Worm (Caenorhabditis elegans) whole organism, L2 larva: Measurements from ENCODE around the gene frpr-10.
A peak's percentile ranks its signal among the peaks of the same experiment; 100 is the strongest.

Experiments used
- C34F6.9 ChIP-seq: fragments of 150-350 bp; optimal IDR thresholded peaks from 2 replicates; lab custom pipeline; 2014; ENCODE audit warnings: missing biosample characterization, missing genetic modification characterization
- F13H6.1 ChIP-seq: sonication (generic microtip); optimal IDR thresholded peaks from 2 replicates; lab custom pipeline; 2016; ENCODE audit warnings: missing genetic modification characterization, missing compliant biosample characterization
- R02D3.7 ChIP-seq: fragments of 150-350 bp; optimal IDR thresholded peaks from 2 replicates; lab custom pipeline; 2014; ENCODE audit warnings: missing biosample characterization, missing genetic modification characterization
- ZK546.5 ChIP-seq: sonication (generic microtip); optimal IDR thresholded peaks from 2 replicates; lab custom pipeline; 2017; ENCODE audit warnings: missing biosample characterization, missing genetic modification characterization
- alr-1 ChIP-seq: fragments of 150-350 bp; optimal IDR thresholded peaks from 2 replicates; lab custom pipeline; 2014; ENCODE audit warnings: missing biosample characterization, missing genetic modification characterization
- blmp-1 ChIP-seq: sonication (generic microtip); optimal IDR thresholded peaks from 2 replicates; lab custom pipeline; 2017; ENCODE audit warnings: missing genetic modification characterization, mild to moderate bottlenecking, missing compliant biosample characterization, antibody characterized with exemption, moderate library complexity; ENCODE audit not compliant: insufficient read depth
- ceh-82 ChIP-seq: fragments of 150-350 bp; optimal IDR thresholded peaks from 2 replicates; lab custom pipeline; 2014; ENCODE audit warnings: missing biosample characterization, missing genetic modification characterization
- crh-2 ChIP-seq: sonication (generic microtip); optimal IDR thresholded peaks from 2 replicates; lab custom pipeline; 2017; ENCODE audit warnings: missing biosample characterization, missing genetic modification characterization
- dmd-4 ChIP-seq: sonication (generic microtip); optimal IDR thresholded peaks from 2 replicates; lab custom pipeline; 2017; ENCODE audit warnings: missing biosample characterization, missing genetic modification characterization
- egl-27 ChIP-seq: sonication (generic microtip); optimal IDR thresholded peaks from 3 replicates; lab custom pipeline; 2017; ENCODE audit warnings: missing biosample characterization, missing genetic modification reagents, missing genetic modification characterization
- elt-1 ChIP-seq: fragments of 150-350 bp; optimal IDR thresholded peaks from 2 replicates; lab custom pipeline; 2014; ENCODE audit warnings: missing biosample characterization, missing genetic modification characterization
- elt-3 ChIP-seq: sonication (generic microtip); optimal IDR thresholded peaks from 2 replicates; lab custom pipeline; 2017; ENCODE audit warnings: missing biosample characterization, missing genetic modification characterization
- fos-1 ChIP-seq: fragments of 150-350 bp; optimal IDR thresholded peaks from 2 replicates; lab custom pipeline; 2014; ENCODE audit warnings: missing biosample characterization, missing genetic modification characterization
- gmeb-1 ChIP-seq: fragments of 150-350 bp; optimal IDR thresholded peaks from 2 replicates; lab custom pipeline; 2014; ENCODE audit warnings: missing biosample characterization, missing genetic modification characterization
- lin-39 ChIP-seq: fragments of 150-350 bp; optimal IDR thresholded peaks from 2 replicates; lab custom pipeline; 2014; ENCODE audit warnings: missing biosample characterization, missing genetic modification reagents, missing genetic modification characterization
- lsy-2 ChIP-seq, 2 experiments: fragments of 150-350 bp in 1 of 2; sonication (generic microtip) in 1 of 2; optimal IDR thresholded peaks; 2 replicates each; lab custom pipeline; 2014 to 2017; ENCODE audit warnings: missing biosample characterization in 2 of 2, missing genetic modification characterization in 2 of 2
- mab-5 ChIP-seq: fragments of 150-350 bp; optimal IDR thresholded peaks from 2 replicates; lab custom pipeline; 2014; ENCODE audit warnings: missing biosample characterization, missing genetic modification characterization
- mbf-1 ChIP-seq: sonication (generic microtip); optimal IDR thresholded peaks from 2 replicates; lab custom pipeline; 2017; ENCODE audit warnings: missing biosample characterization, missing genetic modification characterization
- mdl-1 ChIP-seq, 2 experiments: fragments of 150-350 bp in 1 of 2; sonication (generic microtip) in 1 of 2; optimal IDR thresholded peaks; 2 replicates each; lab custom pipeline; 2017; ENCODE audit warnings: missing biosample characterization in 2 of 2, missing genetic modification characterization in 2 of 2
- nhr-11 ChIP-seq: fragments of 150-350 bp; optimal IDR thresholded peaks from 2 replicates; lab custom pipeline; 2014; ENCODE audit warnings: missing biosample characterization, missing genetic modification characterization
- nhr-12 ChIP-seq: fragments of 150-350 bp; optimal IDR thresholded peaks from 2 replicates; lab custom pipeline; 2014; ENCODE audit warnings: missing biosample characterization, missing genetic modification characterization
- nhr-129 ChIP-seq: fragments of 150-350 bp; optimal IDR thresholded peaks from 2 replicates; lab custom pipeline; 2014; ENCODE audit warnings: missing biosample characterization, missing genetic modification characterization
- nhr-21 ChIP-seq: fragments of 150-350 bp; optimal IDR thresholded peaks from 2 replicates; lab custom pipeline; 2014; ENCODE audit warnings: missing biosample characterization, missing genetic modification characterization
- nhr-23 ChIP-seq: fragments of 150-350 bp; optimal IDR thresholded peaks from 2 replicates; lab custom pipeline; 2014; ENCODE audit warnings: missing biosample characterization, missing genetic modification reagents, missing genetic modification characterization
- nhr-25 ChIP-seq: fragments of 150-350 bp; sonication (generic microtip); optimal IDR thresholded peaks from 3 replicates; lab custom pipeline; 2014; ENCODE audit warnings: missing biosample characterization, missing genetic modification characterization
- nhr-6 ChIP-seq: fragments of 150-350 bp; optimal IDR thresholded peaks from 2 replicates; lab custom pipeline; 2014; ENCODE audit warnings: missing biosample characterization, missing genetic modification characterization
- nhr-77 ChIP-seq: fragments of 150-350 bp; optimal IDR thresholded peaks from 2 replicates; lab custom pipeline; 2014; ENCODE audit warnings: missing biosample characterization, missing genetic modification characterization
- peb-1 ChIP-seq: fragments of 150-350 bp; optimal IDR thresholded peaks from 2 replicates; lab custom pipeline; 2014; ENCODE audit warnings: missing biosample characterization, missing genetic modification characterization
- sma-3 ChIP-seq: sonication (generic microtip); optimal IDR thresholded peaks from 2 replicates; lab custom pipeline; 2016; ENCODE audit warnings: missing genetic modification reagents, missing genetic modification characterization, missing compliant biosample characterization
- sma-9 ChIP-seq, 2 experiments: fragments of 150-350 bp in 1 of 2; sonication (generic microtip) in 1 of 2; optimal IDR thresholded peaks; 2 replicates each; lab custom pipeline; 2014 to 2016; ENCODE audit warnings: missing genetic modification characterization in 2 of 2, mild to moderate bottlenecking in 1 of 2, missing biosample characterization in 1 of 2, missing compliant biosample characterization in 1 of 2, missing genetic modification reagents in 1 of 2, moderate library complexity in 1 of 2
- snpc-4 ChIP-seq: fragments of 150-350 bp; optimal IDR thresholded peaks from 2 replicates; lab custom pipeline; 2014; ENCODE audit warnings: missing biosample characterization, missing genetic modification characterization
- unc-39 ChIP-seq: fragments of 150-350 bp; optimal IDR thresholded peaks from 2 replicates; lab custom pipeline; 2014; ENCODE audit warnings: missing biosample characterization, missing genetic modification characterization
- unc-55 ChIP-seq: fragments of 150-350 bp; sonication (generic microtip); optimal IDR thresholded peaks from 3 replicates; lab custom pipeline; 2014; ENCODE audit warnings: missing biosample characterization, missing genetic modification reagents, missing genetic modification characterization
- unc-62 ChIP-seq: fragments of 150-350 bp; optimal IDR thresholded peaks from 2 replicates; lab custom pipeline; 2014; ENCODE audit warnings: missing biosample characterization, missing genetic modification reagents, missing genetic modification characterization
- zag-1 ChIP-seq: fragments of 150-350 bp; optimal IDR thresholded peaks from 2 replicates; lab custom pipeline; 2014; ENCODE audit warnings: missing biosample characterization, missing genetic modification characterization
- ztf-11 ChIP-seq: sonication (generic microtip); optimal IDR thresholded peaks from 2 replicates; lab custom pipeline; 2017; ENCODE audit warnings: missing biosample characterization, missing genetic modification characterization
- ztf-4 ChIP-seq: fragments of 150-350 bp; optimal IDR thresholded peaks from 2 replicates; lab custom pipeline; 2014; ENCODE audit warnings: missing biosample characterization, missing genetic modification characterization

The frpr-10 gene

ce11 chrIV:7916907-7917306 is 40.7 kb upstream of the frpr-10 start:
- no peak for TF ChIP-seq unc-55 (GFP tag; lab: Kevin White, UChicago)
- no peak for TF ChIP-seq dmd-4 (tag; lab: Kevin White, UChicago)
- TF ChIP-seq nhr-12 (tag; lab: Kevin White, UChicago), result no peak
- no peak for TF ChIP-seq elt-1 (tag; lab: Kevin White, UChicago)
- TF ChIP-seq sma-3 (GFP tag; lab: Kevin White, UChicago), result no peak
- no peak for TF ChIP-seq fos-1
- no peak for TF ChIP-seq nhr-21 (tag; lab: Kevin White, UChicago)
- TF ChIP-seq blmp-1 (tag; lab: Kevin White, UChicago), result no peak
- TF ChIP-seq ztf-4, result no peak
- TF ChIP-seq peb-1 (tag; lab: Kevin White, UChicago), result no peak
- TF ChIP-seq F13H6.1 (tag; lab: Kevin White, UChicago), result no peak
- no peak for TF ChIP-seq nhr-25 (tag; lab: Kevin White, UChicago)
- TF ChIP-seq, all 48 proteins: peak for 0

ce11 chrIV:7917881-7918280 is 39.7 kb upstream of the frpr-10 start:
- TF ChIP-seq mdl-1 (tag; optimal IDR thresholded peaks at IDR 0.05; lab: Kevin White, UChicago) (no peak), C34F6.9 (tag; lab: Kevin White, UChicago) (no peak), alr-1 (no peak)

- no peak for TF ChIP-seq egl-27
- TF ChIP-seq nhr-77 (tag; lab: Kevin White, UChicago), result no peak
- TF ChIP-seq crh-2 (tag; lab: Kevin White, UChicago), result no peak
- no peak for TF ChIP-seq snpc-4 (tag; lab: Kevin White, UChicago)
- TF ChIP-seq elt-3, result no peak
- TF ChIP-seq lin-39 (tag; lab: Kevin White, UChicago), result no peak
- no peak for TF ChIP-seq ztf-4
- no peak for TF ChIP-seq R02D3.7 (tag; lab: Kevin White, UChicago)
- TF ChIP-seq F13H6.1 (tag; lab: Kevin White, UChicago), result no peak
- TF ChIP-seq blmp-1 (tag; lab: Kevin White, UChicago), result no peak
- no peak for TF ChIP-seq nhr-21 (tag; lab: Kevin White, UChicago)
- no peak for TF ChIP-seq unc-62 (GFP tag; lab: Kevin White, UChicago)
- TF ChIP-seq dmd-4 (tag; lab: Kevin White, UChicago), result no peak
- TF ChIP-seq alr-1, result no peak
- TF ChIP-seq ztf-11 (tag; lab: Kevin White, UChicago), result no peak
- no peak for TF ChIP-seq gmeb-1 (tag; lab: Kevin White, UChicago)
- TF ChIP-seq unc-39 (tag; lab: Kevin White, UChicago), result no peak
- TF ChIP-seq nhr-12 (tag; lab: Kevin White, UChicago), result no peak
- no peak for TF ChIP-seq nhr-11 (tag; lab: Kevin White, UChicago)
Observed at ce11 chrIV:7920126-7920525, 37.5 kb upstream of the frpr-10 start, which contains the start of gene C49H3.16. C49H3.16 (plus strand) TSS chrIV:7920426.

- TF ChIP-seq lsy-2 (tag; optimal IDR thresholded peaks at IDR 0.05; lab: Kevin White, UChicago) (peak in 1 of 2 experiments; percentile 69), crh-2 (tag; lab: Kevin White, UChicago) (peak; percentile 50), nhr-129 (tag; lab: Kevin White, UChicago) (peak; percentile 50), C34F6.9 (tag; lab: Kevin White, UChicago) (peak; percentile 58), fos-1 (peak; percentile 5), zag-1 (tag; lab: Kevin White, UChicago) (no peak), nhr-11 (tag; lab: Kevin White, UChicago) (no peak), nhr-25 (tag; lab: Kevin White, UChicago) (peak; percentile 26), unc-55 (GFP tag; lab: Kevin White, UChicago) (peak; percentile 63)
Observed at ce11 chrIV:7923982-7924480, 33.6 kb upstream of the frpr-10 start, which contains the start of the genes xpo-3 and C49H3.3. xpo-3 (minus strand) TSS chrIV:7924032. C49H3.3 (plus strand) TSS chrIV:7924350.

- TF ChIP-seq snpc-4 (tag; lab: Kevin White, UChicago), result no peak
- no peak for TF ChIP-seq sma-9 (GFP tag; optimal IDR thresholded peaks at IDR 0.05; lab: Kevin White, UChicago)
- no peak for TF ChIP-seq sma-9 (tag; optimal IDR thresholded peaks at IDR 0.05; lab: Kevin White, UChicago)
- TF ChIP-seq nhr-25 (tag; lab: Kevin White, UChicago), result no peak
- TF ChIP-seq elt-1 (tag; lab: Kevin White, UChicago), result no peak
- no peak for TF ChIP-seq ztf-11 (tag; lab: Kevin White, UChicago)
- no peak for TF ChIP-seq sma-3 (GFP tag; lab: Kevin White, UChicago)
- TF ChIP-seq ceh-82, result no peak
- TF ChIP-seq R02D3.7 (tag; lab: Kevin White, UChicago), result no peak
- no peak for TF ChIP-seq mab-5 (tag; lab: Kevin White, UChicago)
- no peak for TF ChIP-seq zag-1 (tag; lab: Kevin White, UChicago)
- no peak for TF ChIP-seq ZK546.5
- no peak for TF ChIP-seq nhr-77 (tag; lab: Kevin White, UChicago)
- no peak for TF ChIP-seq nhr-23
- no peak for TF ChIP-seq F13H6.1 (tag; lab: Kevin White, UChicago)
- TF ChIP-seq nhr-6 (tag; lab: Kevin White, UChicago), result no peak
- TF ChIP-seq mbf-1 (tag; lab: Kevin White, UChicago), result no peak
Observed at ce11 chrIV:7924975-7925828, 32.4 kb upstream of the frpr-10 start.
